Worm (Caenorhabditis elegans) whole organism, L4 larva: Measurements from ENCODE around the gene pqn-18.

Experiments
- D1046.2 ChIP-seq: fragments of 200-800 bp; sonication (Bioruptor generic); IDR thresholded peaks from 2 replicates; pipeline ENCODE4 v1.3.6; 2022; ENCODE audit warnings: missing genetic modification characterization, missing compliant biosample characterization
- T26A8.4 ChIP-seq: fragments of 200-800 bp; sonication (Bioruptor generic); IDR thresholded peaks from 2 replicates; pipeline ENCODE4 v1.3.6; 2022; ENCODE audit warnings: missing genetic modification characterization, missing compliant biosample characterization
- Y105C5A.15 ChIP-seq: fragments of 200-800 bp; sonication (Bioruptor generic); IDR thresholded peaks from 2 replicates; pipeline ENCODE4 v1.3.6; 2022; ENCODE audit warnings: missing genetic modification characterization, missing compliant biosample characterization
- aha-1 ChIP-seq: fragments of 150-350 bp; peaks from one replicate; lab custom pipeline; 2014; ENCODE audit warnings: missing biosample characterization, missing genetic modification characterization
- arid-1 ChIP-seq: fragments of 200-800 bp; sonication (Bioruptor generic); conservative IDR thresholded peaks from 2 replicates; pipeline ENCODE4 v1.3.6; 2022; ENCODE audit warnings: missing genetic modification reagents, missing genetic modification characterization, missing compliant biosample characterization
- ceh-28 ChIP-seq: fragments of 150-350 bp; optimal IDR thresholded peaks from 2 replicates; lab custom pipeline; 2014; ENCODE audit warnings: missing biosample characterization, missing genetic modification reagents, missing genetic modification characterization
- ceh-32 ChIP-seq: sonication (generic microtip); optimal IDR thresholded peaks from 2 replicates; lab custom pipeline; 2016; ENCODE audit warnings: mild to moderate bottlenecking, missing genetic modification characterization, missing compliant biosample characterization; ENCODE audit not compliant: poor library complexity
- ceh-82 ChIP-seq: sonication (generic microtip); optimal IDR thresholded peaks from 2 replicates; lab custom pipeline; 2017; ENCODE audit warnings: missing biosample characterization, missing genetic modification characterization
- daf-16 ChIP-seq, 3 experiments: sonication (generic microtip); optimal IDR thresholded peaks; 2 replicates each; lab custom pipeline; 2016 to 2017; ENCODE audit warnings: missing genetic modification characterization in 3 of 3, missing genetic modification reagents in 3 of 3, mild to moderate bottlenecking in 2 of 3, missing compliant biosample characterization in 2 of 3, missing biosample characterization in 1 of 3, moderate library complexity in 1 of 3
- dmd-6 ChIP-seq: fragments of 200-800 bp; sonication (Bioruptor generic); IDR thresholded peaks from 2 replicates; pipeline ENCODE4 v1.3.6; 2022; ENCODE audit warnings: missing genetic modification reagents, missing genetic modification characterization, missing compliant biosample characterization
- dmd-8 ChIP-seq: fragments of 200-800 bp; sonication (Bioruptor generic); IDR thresholded peaks from 2 replicates; pipeline ENCODE4 v1.3.6; 2022; ENCODE audit warnings: missing genetic modification characterization, missing compliant biosample characterization
- dmd-9 ChIP-seq: fragments of 200-800 bp; sonication (Bioruptor generic); IDR thresholded peaks from 2 replicates; pipeline ENCODE4 v1.3.6; 2022; ENCODE audit warnings: missing genetic modification reagents, missing genetic modification characterization, missing compliant biosample characterization
- hif-1 ChIP-seq, 2 experiments: sonication (generic microtip); optimal IDR thresholded peaks; 2 replicates each; lab custom pipeline; 2016 to 2017; ENCODE audit warnings: missing compliant biosample characterization in 2 of 2, missing genetic modification characterization in 2 of 2, missing genetic modification reagents in 2 of 2, missing genotype in 2 of 2, mild to moderate bottlenecking in 1 of 2
- hlh-11 ChIP-seq: fragments of 200-800 bp; sonication (Bioruptor generic); optimal IDR thresholded peaks from 2 replicates; lab custom pipeline; 2018; ENCODE audit warnings: mild to moderate bottlenecking, missing genetic modification characterization, missing compliant biosample characterization
- hlh-30 ChIP-seq: sonication (generic microtip); optimal IDR thresholded peaks from 2 replicates; lab custom pipeline; 2017; ENCODE audit warnings: antibody characterized with exemption, mild to moderate bottlenecking, missing genetic modification characterization, missing compliant biosample characterization; ENCODE audit not compliant: insufficient read depth
- hmg-1.1 ChIP-seq: fragments of 200-800 bp; sonication (Bioruptor generic); IDR thresholded peaks from 2 replicates; pipeline ENCODE4 v1.3.6; 2022; ENCODE audit warnings: missing genetic modification reagents, missing genetic modification characterization, missing compliant biosample characterization
- lin-15B ChIP-seq: fragments of 150-350 bp; sonication (generic microtip); optimal IDR thresholded peaks from 3 replicates; lab custom pipeline; 2014; ENCODE audit warnings: missing biosample characterization, missing genetic modification characterization
- lsy-2 ChIP-seq, 2 experiments: fragments of 150-350 bp in 1 of 2; sonication (generic microtip) in 1 of 2; optimal IDR thresholded peaks; 2 replicates each; lab custom pipeline; 2014 to 2017; ENCODE audit warnings: missing biosample characterization in 2 of 2, missing genetic modification characterization in 2 of 2
- mdl-1 ChIP-seq, 2 experiments: fragments of 150-350 bp in 1 of 2; sonication (generic microtip) in 1 of 2; optimal IDR thresholded peaks; 2 replicates each; lab custom pipeline; 2014 to 2017; ENCODE audit warnings: missing biosample characterization in 2 of 2, missing genetic modification characterization in 2 of 2
- mes-2 ChIP-seq: sonication (generic microtip); optimal IDR thresholded peaks from 2 replicates; lab custom pipeline; 2016; ENCODE audit warnings: missing genotype, mild to moderate bottlenecking, missing genetic modification characterization, missing compliant biosample characterization; ENCODE audit not compliant: poor library complexity, severe bottlenecking
- mxl-3 ChIP-seq: fragments of 200-800 bp; sonication (Bioruptor generic); optimal IDR thresholded peaks from 2 replicates; lab custom pipeline; 2018; ENCODE audit warnings: mild to moderate bottlenecking, missing genetic modification characterization, missing compliant biosample characterization
- nhr-111 ChIP-seq: fragments of 200-800 bp; sonication (Bioruptor generic); optimal IDR thresholded peaks from 2 replicates; lab custom pipeline; 2018; ENCODE audit warnings: mild to moderate bottlenecking, missing genetic modification characterization, missing compliant biosample characterization
- nhr-25 ChIP-seq: sonication (generic microtip); optimal IDR thresholded peaks from 2 replicates; lab custom pipeline; 2017; ENCODE audit warnings: missing genetic modification characterization, mild to moderate bottlenecking, missing compliant biosample characterization, antibody characterized with exemption, moderate library complexity, borderline replicate concordance; ENCODE audit not compliant: insufficient read depth
- nhr-28 ChIP-seq: fragments of 150-350 bp; optimal IDR thresholded peaks from 2 replicates; lab custom pipeline; 2014; ENCODE audit warnings: missing biosample characterization, missing genetic modification characterization
- php-3 ChIP-seq: fragments of 200-800 bp; sonication (Bioruptor generic); IDR thresholded peaks from 2 replicates; pipeline ENCODE4 v1.3.6; 2022; ENCODE audit warnings: missing genetic modification reagents, missing genetic modification characterization, missing compliant biosample characterization
- pqm-1 ChIP-seq: sonication (generic microtip); optimal IDR thresholded peaks from 2 replicates; lab custom pipeline; 2017; ENCODE audit warnings: missing biosample characterization, missing genetic modification characterization
- set-16 ChIP-seq: fragments of 200-800 bp; sonication (Bioruptor generic); IDR thresholded peaks from 2 replicates; pipeline ENCODE4 v1.3.6; 2022; ENCODE audit warnings: missing genetic modification reagents, missing genetic modification characterization, missing compliant biosample characterization
- tag-97 ChIP-seq: fragments of 200-800 bp; sonication (Bioruptor generic); IDR thresholded peaks from 2 replicates; pipeline ENCODE4 v1.3.6; 2022; ENCODE audit warnings: missing genetic modification characterization, missing compliant biosample characterization
- tra-1 ChIP-seq: fragments of 200-800 bp; sonication (Bioruptor generic); IDR thresholded peaks from 2 replicates; pipeline ENCODE4 v1.3.6; 2022; ENCODE audit warnings: missing genetic modification reagents, missing genetic modification characterization, missing compliant biosample characterization
- unc-39 ChIP-seq: sonication (generic microtip); optimal IDR thresholded peaks from 2 replicates; lab custom pipeline; 2017; ENCODE audit warnings: missing biosample characterization, missing genetic modification characterization

pqn-18 gene

ce11 chrX:12918454-12918853, 10.8 kb downstream of the pqn-18 start:
- TF ChIP-seq aha-1 (tag; lab: Kevin White, UChicago) (peak; percentile 95), lsy-2 (tag; optimal IDR thresholded peaks at IDR 0.05; lab: Kevin White, UChicago) (no peak)
- TF ChIP-seq, all 104 proteins: peak for 1

- TF ChIP-seq nhr-25 (tag; lab: Kevin White, UChicago), result no peak
- TF ChIP-seq aha-1 (tag; lab: Kevin White, UChicago), result peak; percentile 53
- TF ChIP-seq, all 104 proteins: peak for 1
Observed at ce11 chrX:12926998-12927397, 19.4 kb downstream of the pqn-18 start.

- TF ChIP-seq php-3 (no peak), pqm-1 (tag; lab: Kevin White, UChicago) (peak; percentile 44), nhr-28 (peak; percentile 36), nhr-111 (GFP tag; lab: Kevin White, UChicago) (no peak)
Observed at ce11 chrX:12928753-12929152, 21.1 kb downstream of the pqn-18 start.

- TF ChIP-seq ceh-82 (tag; lab: Kevin White, UChicago), result no peak
- no peak for TF ChIP-seq dmd-9 (GFP tag; lab: Robert Waterston, UW)
- no peak for TF ChIP-seq Y105C5A.15 (GFP tag; lab: Robert Waterston, UW)
Observed at ce11 chrX:12929961-12930360, 22.3 kb downstream of the pqn-18 start, which contains the start of gene C34E7.3. TSS of gene C34E7.3 (plus strand) at chrX:12930261.

- TF ChIP-seq tra-1 (GFP tag; lab: Robert Waterston, UW) (0 out of 2 replicates have a peak, but pooled peaks have one; percentile 34), unc-39 (tag; lab: Kevin White, UChicago) (no peak), hlh-30 (tag; lab: Kevin White, UChicago) (peak; percentile 38), php-3 (no peak), arid-1 (GFP tag; lab: Robert Waterston, UW) (no peak), mdl-1 (tag; optimal IDR thresholded peaks at IDR 0.05; lab: Kevin White, UChicago) (peak; percentile 20 to 45), ceh-32 (tag; lab: Kevin White, UChicago) (no peak), daf-16 (GFP tag; optimal IDR thresholded peaks at IDR 0.05; lab: Kevin White, UChicago) (no peak), daf-16 (tag; optimal IDR thresholded peaks at IDR 0.05; lab: Kevin White, UChicago) (no peak), mxl-3 (GFP tag; lab: Kevin White, UChicago) (peak; percentile 91), nhr-25 (tag; lab: Kevin White, UChicago) (peak; percentile 82), D1046.2 (GFP tag; lab: Robert Waterston, UW) (no peak), hmg-1.1 (GFP tag; lab: Robert Waterston, UW) (no peak), tag-97 (GFP tag; lab: Robert Waterston, UW) (no peak), lin-15B (tag; lab: Kevin White, UChicago) (no peak), dmd-6 (GFP tag; lab: Robert Waterston, UW) (no peak), aha-1 (tag; lab: Kevin White, UChicago) (peak; percentile 79), ceh-28 (tag; lab: Kevin White, UChicago) (no peak), dmd-8 (GFP tag; lab: Robert Waterston, UW) (0 out of 2 replicates have a peak, but pooled peaks have one; percentile 61), T26A8.4 (GFP tag; lab: Robert Waterston, UW) (no peak), set-16 (GFP tag; lab: Robert Waterston, UW) (peak; percentile 38; the same call in 1 of the 2 replicates), mes-2 (peak; percentile 9), hif-1 (tag; optimal IDR thresholded peaks at IDR 0.05; lab: Kevin White, UChicago) (no peak), hlh-11 (peak; percentile 43)
Observed at ce11 chrX:12934768-12935167, 27.1 kb downstream of the pqn-18 start, which contains the start of gene gmap-1. TSS of gene gmap-1 (minus strand) at chrX:12934978.
